Worm (Caenorhabditis elegans): Measurements from ENCODE around the gene hsp-12.3.

Gene hsp-12.3

DNA sequence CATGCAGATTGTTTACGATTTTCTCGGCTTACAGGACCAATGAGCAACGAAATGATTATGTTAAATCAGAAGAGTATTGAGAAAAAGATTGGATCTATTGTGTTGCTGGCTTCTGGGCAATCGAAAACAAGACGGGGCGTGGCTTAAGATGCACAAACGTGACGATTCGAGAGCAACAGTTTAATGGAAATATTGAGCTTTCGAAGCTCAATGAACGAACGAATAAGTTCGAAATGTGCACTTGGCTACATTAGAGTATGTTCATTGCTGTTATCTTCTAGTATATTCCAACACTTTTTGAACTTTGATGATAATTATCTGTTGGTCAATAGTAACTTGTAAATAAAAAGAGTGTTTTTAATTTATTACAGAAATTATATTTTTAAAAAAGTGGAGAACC lies at the start of gene hsp-12.3:
hsp-12.3 (minus strand) TSS at position 101 of the 400 bp plus-strand sequence.
- no peak for TF ChIP-seq hmg-4 (GFP tag; optimal IDR thresholded peaks at IDR 0.05)
- no peak for TF ChIP-seq pes-1 (GFP tag; IDR thresholded peaks at IDR 0.05)
- no peak for TF ChIP-seq tbx-11 (GFP tag; IDR thresholded peaks at IDR 0.05)
- no peak for TF ChIP-seq ceh-36 (tag; optimal IDR thresholded peaks at IDR 0.05)
- no peak for TF ChIP-seq hmbx-1 (tag; optimal IDR thresholded peaks at IDR 0.05)
- TF ChIP-seq flt-1 (GFP tag; IDR thresholded peaks at IDR 0.05): no peak
- TF ChIP-seq F13C5.2 (tag; optimal IDR thresholded peaks at IDR 0.05): no peak
- TF ChIP-seq ceh-13 (GFP tag; optimal IDR thresholded peaks at IDR 0.05): no peak
- TF ChIP-seq ama-1 (optimal IDR thresholded peaks at IDR 0.05): no peak
- TF ChIP-seq hnd-1 (tag; optimal IDR thresholded peaks at IDR 0.05): no peak
- no peak for TF ChIP-seq scrt-1 (GFP tag; IDR thresholded peaks at IDR 0.05)
- no peak for TF ChIP-seq B0310.2 (tag; optimal IDR thresholded peaks at IDR 0.05)
- TF ChIP-seq ets-7 (tag; optimal IDR thresholded peaks at IDR 0.05): no peak
- TF ChIP-seq tra-4 (tag; optimal IDR thresholded peaks at IDR 0.05): no peak
- TF ChIP-seq aly-1 (tag; optimal IDR thresholded peaks at IDR 0.05): no peak
- no peak for TF ChIP-seq tbx-37 (GFP tag; conservative IDR thresholded peaks at IDR 0.05)
- TF ChIP-seq sea-1 (GFP tag; conservative IDR thresholded peaks at IDR 0.05): no peak

DNA sequence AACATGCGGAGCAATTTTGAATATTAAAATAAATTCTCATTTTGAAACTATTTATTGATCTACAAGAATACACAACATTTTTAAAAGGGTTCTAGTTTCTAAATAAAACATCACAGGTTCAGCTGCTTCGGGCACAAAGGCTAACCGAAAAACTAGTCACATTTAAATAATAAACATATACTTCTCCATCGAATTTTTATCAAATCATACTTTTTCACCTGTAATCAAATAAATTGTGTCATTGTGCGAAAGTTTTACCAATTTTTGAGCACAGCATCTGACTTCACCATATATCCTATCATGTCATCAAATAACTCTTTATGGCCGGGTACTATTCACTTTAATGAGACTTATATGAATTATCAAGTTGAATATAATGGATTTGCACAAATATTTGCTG lies 45.0 kb upstream of the hsp-12.3 start, which contains the start of gene sru-6:
sru-6 (plus strand) TSS at position 301 of the 400 bp plus-strand sequence.
- no peak for TF ChIP-seq pes-1 (GFP tag; IDR thresholded peaks at IDR 0.05)
- no peak for TF ChIP-seq tra-4 (tag; optimal IDR thresholded peaks at IDR 0.05)
- TF ChIP-seq tbx-37 (GFP tag; conservative IDR thresholded peaks at IDR 0.05): no peak
- TF ChIP-seq tbx-11 (GFP tag; IDR thresholded peaks at IDR 0.05): no peak
- no peak for TF ChIP-seq F13C5.2 (tag; optimal IDR thresholded peaks at IDR 0.05)
- no peak for TF ChIP-seq flt-1 (GFP tag; IDR thresholded peaks at IDR 0.05)
- TF ChIP-seq ets-7 (tag; optimal IDR thresholded peaks at IDR 0.05): no peak
- no peak for TF ChIP-seq ceh-36 (tag; optimal IDR thresholded peaks at IDR 0.05)
- no peak for TF ChIP-seq scrt-1 (GFP tag; IDR thresholded peaks at IDR 0.05)
- TF ChIP-seq hmbx-1 (tag; optimal IDR thresholded peaks at IDR 0.05): no peak

DNA sequence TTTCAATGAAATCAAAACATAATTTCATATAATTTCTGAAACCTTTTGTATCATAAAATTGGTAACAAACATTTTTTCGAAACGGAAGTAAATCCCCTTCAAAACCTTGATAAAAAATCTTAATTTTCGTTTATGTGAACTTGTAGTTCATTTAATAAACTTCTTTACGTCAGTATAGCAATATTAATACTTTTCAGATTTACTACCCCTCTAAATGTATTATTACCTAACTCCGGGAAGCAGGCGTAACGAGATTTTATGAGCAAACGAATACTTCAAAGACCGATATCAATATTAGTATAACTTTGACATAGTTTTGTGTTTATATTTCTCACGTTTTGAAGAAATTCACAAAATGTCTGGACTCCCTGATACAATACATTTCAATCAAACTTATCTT lies 43.0 kb upstream of the hsp-12.3 start, which contains the start of gene sru-1:
sru-1 (plus strand) TSS at position 301 of the 400 bp plus-strand sequence.
- TF ChIP-seq tbx-11 (GFP tag; IDR thresholded peaks at IDR 0.05) (no peak), ets-7 (tag; optimal IDR thresholded peaks at IDR 0.05) (no peak), tbx-37 (GFP tag; conservative IDR thresholded peaks at IDR 0.05) (no peak), ceh-13 (GFP tag; optimal IDR thresholded peaks at IDR 0.05) (no peak), hmbx-1 (tag; optimal IDR thresholded peaks at IDR 0.05) (no peak), flt-1 (GFP tag; IDR thresholded peaks at IDR 0.05) (no peak), pes-1 (GFP tag; IDR thresholded peaks at IDR 0.05) (no peak), B0310.2 (tag; optimal IDR thresholded peaks at IDR 0.05) (no peak), ceh-36 (tag; optimal IDR thresholded peaks at IDR 0.05) (no peak), scrt-1 (GFP tag; IDR thresholded peaks at IDR 0.05) (no peak), ama-1 (optimal IDR thresholded peaks at IDR 0.05) (no peak), hnd-1 (tag; optimal IDR thresholded peaks at IDR 0.05) (no peak), hmg-4 (GFP tag; optimal IDR thresholded peaks at IDR 0.05) (no peak), aly-1 (tag; optimal IDR thresholded peaks at IDR 0.05) (no peak), tra-4 (tag; optimal IDR thresholded peaks at IDR 0.05) (no peak), F13C5.2 (tag; optimal IDR thresholded peaks at IDR 0.05) (no peak)

DNA sequence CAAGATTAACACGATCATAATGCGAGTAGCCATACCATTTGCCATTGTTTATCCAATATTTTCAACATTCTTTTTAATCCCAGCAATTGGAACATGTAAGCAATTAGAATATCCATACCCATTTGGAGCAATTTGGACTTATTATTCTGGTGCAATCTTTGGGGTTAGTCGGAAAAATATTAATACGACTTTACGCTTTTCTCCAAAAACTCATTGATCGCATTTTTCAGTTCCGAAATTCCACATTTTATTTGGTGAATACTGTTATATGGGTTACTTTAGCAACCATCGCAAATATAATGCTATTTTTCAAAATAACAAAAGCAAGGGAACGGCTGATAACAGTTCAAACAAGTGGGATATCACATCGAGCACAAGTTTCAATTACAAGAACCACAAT lies 41.5 kb upstream of the hsp-12.3 start:
- TF ChIP-seq pes-1 (GFP tag; IDR thresholded peaks at IDR 0.05): no peak
- TF ChIP-seq ama-1 (optimal IDR thresholded peaks at IDR 0.05): no peak
- no peak for TF ChIP-seq hnd-1 (tag; optimal IDR thresholded peaks at IDR 0.05)
- TF ChIP-seq aly-1 (tag; optimal IDR thresholded peaks at IDR 0.05): no peak
- no peak for TF ChIP-seq scrt-1 (GFP tag; IDR thresholded peaks at IDR 0.05)
- no peak for TF ChIP-seq F13C5.2 (tag; optimal IDR thresholded peaks at IDR 0.05)
- no peak for TF ChIP-seq ceh-13 (GFP tag; optimal IDR thresholded peaks at IDR 0.05)
- no peak for TF ChIP-seq ets-7 (tag; optimal IDR thresholded peaks at IDR 0.05)
- TF ChIP-seq flt-1 (GFP tag; IDR thresholded peaks at IDR 0.05): no peak

DNA sequence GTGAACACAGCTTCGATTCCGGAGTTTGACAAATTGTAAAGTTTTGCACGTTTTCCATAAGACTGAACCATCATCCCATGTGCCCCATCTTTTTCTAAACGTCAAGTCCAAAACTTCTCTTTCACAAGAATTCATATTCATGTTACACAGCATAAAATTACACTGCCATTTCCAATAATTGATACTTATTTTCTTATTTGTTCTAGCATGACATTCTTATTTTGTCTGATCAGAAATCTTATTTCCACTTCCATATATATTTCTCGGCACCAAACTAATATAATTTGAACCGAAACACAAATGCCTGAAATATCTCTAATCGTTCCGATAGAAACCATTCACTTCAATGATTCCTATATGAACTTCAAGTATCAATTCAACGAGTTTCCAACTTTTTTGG lies 40.7 kb upstream of the hsp-12.3 start, which contains the start of gene sru-2:
sru-2 (plus strand) TSS at position 301 of the 400 bp plus-strand sequence.
- no peak for TF ChIP-seq tbx-11 (GFP tag; IDR thresholded peaks at IDR 0.05)
- TF ChIP-seq sea-1 (GFP tag; conservative IDR thresholded peaks at IDR 0.05): no peak
- TF ChIP-seq aly-1 (tag; optimal IDR thresholded peaks at IDR 0.05): no peak
- TF ChIP-seq flt-1 (GFP tag; IDR thresholded peaks at IDR 0.05): no peak
- no peak for TF ChIP-seq tra-4 (tag; optimal IDR thresholded peaks at IDR 0.05)
- TF ChIP-seq scrt-1 (GFP tag; IDR thresholded peaks at IDR 0.05): no peak
- no peak for TF ChIP-seq hmg-4 (GFP tag; optimal IDR thresholded peaks at IDR 0.05)
- no peak for TF ChIP-seq ceh-36 (tag; optimal IDR thresholded peaks at IDR 0.05)
- TF ChIP-seq tbx-37 (GFP tag; conservative IDR thresholded peaks at IDR 0.05): no peak
- no peak for TF ChIP-seq B0310.2 (tag; optimal IDR thresholded peaks at IDR 0.05)
- no peak for TF ChIP-seq pes-1 (GFP tag; IDR thresholded peaks at IDR 0.05)
- no peak for TF ChIP-seq hmbx-1 (tag; optimal IDR thresholded peaks at IDR 0.05)
- TF ChIP-seq ets-7 (tag; optimal IDR thresholded peaks at IDR 0.05): no peak
- TF ChIP-seq ceh-13 (GFP tag; optimal IDR thresholded peaks at IDR 0.05): no peak
- no peak for TF ChIP-seq F13C5.2 (tag; optimal IDR thresholded peaks at IDR 0.05)
- no peak for TF ChIP-seq hnd-1 (tag; optimal IDR thresholded peaks at IDR 0.05)
- TF ChIP-seq ama-1 (optimal IDR thresholded peaks at IDR 0.05): no peak

DNA sequence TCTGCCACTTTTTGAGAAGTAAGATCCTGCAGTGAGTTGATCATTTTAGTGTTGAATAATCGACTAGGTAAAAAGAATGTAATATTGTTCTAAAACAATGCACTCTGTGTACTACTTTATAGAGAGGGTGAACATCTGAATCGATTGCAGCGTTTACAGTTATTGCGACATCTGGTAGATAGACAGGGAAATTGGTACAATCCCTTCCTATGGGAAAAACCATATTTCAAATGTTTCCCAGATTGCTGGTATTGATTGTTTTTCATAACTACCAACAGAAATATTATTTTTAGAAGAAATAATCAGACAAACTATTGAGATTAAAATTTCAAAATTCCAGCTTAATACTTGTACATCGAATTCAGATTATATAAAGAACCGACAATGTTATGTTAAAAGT lies 39.7 kb upstream of the hsp-12.3 start, which contains the start of gene gadr-2:
gadr-2 (minus strand) TSS at position 101 of the 400 bp plus-strand sequence.
- TF ChIP-seq B0310.2 (tag; optimal IDR thresholded peaks at IDR 0.05) (no peak), sea-1 (GFP tag; conservative IDR thresholded peaks at IDR 0.05) (no peak), hmg-4 (GFP tag; optimal IDR thresholded peaks at IDR 0.05) (no peak), hnd-1 (tag; optimal IDR thresholded peaks at IDR 0.05) (no peak), flt-1 (GFP tag; IDR thresholded peaks at IDR 0.05) (no peak), pes-1 (GFP tag; IDR thresholded peaks at IDR 0.05) (no peak), ceh-13 (GFP tag; optimal IDR thresholded peaks at IDR 0.05) (no peak), tbx-37 (GFP tag; conservative IDR thresholded peaks at IDR 0.05) (no peak), F13C5.2 (tag; optimal IDR thresholded peaks at IDR 0.05) (no peak), hmbx-1 (tag; optimal IDR thresholded peaks at IDR 0.05) (no peak), ets-7 (tag; optimal IDR thresholded peaks at IDR 0.05) (no peak), ama-1 (optimal IDR thresholded peaks at IDR 0.05) (no peak), tra-4 (tag; optimal IDR thresholded peaks at IDR 0.05) (no peak), aly-1 (tag; optimal IDR thresholded peaks at IDR 0.05) (no peak)

DNA sequence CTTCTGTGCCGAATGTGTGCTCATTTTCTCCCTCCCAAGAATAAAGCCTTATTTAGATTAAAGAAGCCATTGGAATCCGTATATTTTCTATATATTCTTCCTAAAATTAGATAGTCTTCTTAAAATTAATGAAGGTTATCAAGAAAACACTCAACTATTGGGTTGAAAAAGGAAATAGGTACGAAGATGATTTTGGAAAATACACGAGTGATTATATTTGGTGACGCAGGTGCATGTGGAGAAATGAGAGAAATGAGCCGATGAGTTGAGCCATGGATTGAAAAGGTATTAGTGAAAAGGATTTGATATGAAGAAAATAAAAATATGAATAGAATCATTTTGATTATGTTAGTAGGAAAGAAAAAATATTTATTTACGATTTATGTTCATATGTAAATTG lies 35.6 kb upstream of the hsp-12.3 start, which contains the start of gene cng-3:
cng-3 (minus strand) TSS at position 102 of the 400 bp plus-strand sequence.
- TF ChIP-seq tbx-11 (GFP tag; IDR thresholded peaks at IDR 0.05): no peak
